Fruit fly (Drosophila melanogaster) whole organism, pupa: ENCODE results near the gene CG4842.
A peak's percentile ranks its signal among the peaks of the same experiment; 100 is the strongest.

Source experiments
- CG10348 ChIP-seq: fragments of 200-800 bp; sonication (Bioruptor generic); IDR thresholded peaks from 2 replicates; pipeline ENCODE4 v1.3.6; 2022; ENCODE audit warnings: missing biosample characterization, missing genetic modification characterization
- CG12605 ChIP-seq: fragments of 200-800 bp; sonication (Bioruptor generic); IDR thresholded peaks from 2 replicates; pipeline ENCODE4 v1.3.6; 2022; ENCODE audit warnings: missing biosample characterization, missing genetic modification characterization
- CG13204 ChIP-seq: fragments of 200-800 bp; sonication (Bioruptor generic); optimal IDR thresholded peaks from 2 replicates; lab custom pipeline; 2018; ENCODE audit warnings: missing biosample characterization, mild to moderate bottlenecking, missing genetic modification characterization, moderate library complexity
- CG14655 ChIP-seq: fragments of 200-800 bp; sonication (Bioruptor generic); optimal IDR thresholded peaks from 3 replicates; lab custom pipeline; 2017; ENCODE audit warnings: mild to moderate bottlenecking, missing biosample characterization, missing genetic modification reagents, missing genetic modification characterization
- CG15710 ChIP-seq: fragments of 200-800 bp; sonication (Bioruptor generic); optimal IDR thresholded peaks from 2 replicates; lab custom pipeline; 2018; ENCODE audit warnings: missing biosample characterization, mild to moderate bottlenecking, missing genetic modification characterization, moderate library complexity
- CG17806 ChIP-seq: fragments of 200-800 bp; sonication (Bioruptor generic); optimal IDR thresholded peaks from 2 replicates; lab custom pipeline; 2018; ENCODE audit warnings: missing biosample characterization, mild to moderate bottlenecking, missing genetic modification characterization, moderate library complexity
- CG32121 ChIP-seq: fragments of 200-800 bp; sonication (Bioruptor generic); IDR thresholded peaks from 2 replicates; pipeline ENCODE4 v1.3.6; 2022; ENCODE audit warnings: missing biosample characterization, missing genetic modification characterization
- CG34367 ChIP-seq: fragments of 200-800 bp; sonication (Bioruptor generic); optimal IDR thresholded peaks from 2 replicates; lab custom pipeline; 2018; ENCODE audit warnings: missing biosample characterization, mild to moderate bottlenecking, missing genetic modification characterization
- CG4496 ChIP-seq: fragments of 200-800 bp; sonication (Bioruptor generic); IDR thresholded peaks from 3 replicates; pipeline ENCODE4 v1.3.6; 2022; ENCODE audit warnings: missing biosample characterization, missing genetic modification characterization
- CG8159 ChIP-seq: fragments of 200-800 bp; sonication (Bioruptor generic); optimal IDR thresholded peaks from 3 replicates; lab custom pipeline; 2018; ENCODE audit warnings: missing biosample characterization, mild to moderate bottlenecking, missing genetic modification characterization, moderate library complexity
- CG8301 ChIP-seq: fragments of 200-800 bp; sonication (Bioruptor generic); optimal IDR thresholded peaks from 2 replicates; lab custom pipeline; 2018; ENCODE audit warnings: missing biosample characterization, mild to moderate bottlenecking, missing genetic modification characterization
- CG9948 ChIP-seq: fragments of 200-800 bp; sonication (Bioruptor generic); optimal IDR thresholded peaks from 2 replicates; lab custom pipeline; 2018; ENCODE audit warnings: missing biosample characterization, mild to moderate bottlenecking, missing genetic modification characterization, moderate library complexity
- D1 ChIP-seq: fragments of 200-800 bp; sonication (Bioruptor generic); optimal IDR thresholded peaks from 2 replicates; lab custom pipeline; 2018; ENCODE audit warnings: missing biosample characterization, mild to moderate bottlenecking, missing genetic modification characterization, moderate library complexity
- EcR ChIP-seq: fragments of 200-800 bp; sonication (Bioruptor generic); optimal IDR thresholded peaks from 3 replicates; lab custom pipeline; 2019; ENCODE audit warnings: missing biosample characterization, missing genetic modification characterization, mild to moderate bottlenecking, moderate library complexity, missing genetic modification reagents
- Ets98B ChIP-seq: fragments of 200-800 bp; sonication (Bioruptor generic); IDR thresholded peaks from 2 replicates; pipeline ENCODE4 v1.3.6; 2022; ENCODE audit warnings: missing biosample characterization, missing genetic modification characterization
- Pif1A ChIP-seq: fragments of 200-800 bp; sonication (Bioruptor generic); optimal IDR thresholded peaks from 3 replicates; lab custom pipeline; 2016; ENCODE audit warnings: missing biosample characterization, missing genetic modification characterization
- Pif1B ChIP-seq: fragments of 200-800 bp; sonication (Bioruptor generic); optimal IDR thresholded peaks from 3 replicates; lab custom pipeline; 2016; ENCODE audit warnings: missing biosample characterization, missing genetic modification characterization
- Snoo ChIP-seq: fragments of 200-800 bp; sonication (Bioruptor generic); optimal IDR thresholded peaks from 3 replicates; lab custom pipeline; 2017; ENCODE audit warnings: missing biosample characterization, mild to moderate bottlenecking, missing genetic modification characterization, inconsistent platforms
- fd96Ca ChIP-seq: fragments of 200-800 bp; sonication (Bioruptor generic); IDR thresholded peaks from 3 replicates; pipeline ENCODE4 v1.3.6; 2022; ENCODE audit warnings: missing biosample characterization, missing genetic modification characterization
- gl ChIP-seq: fragments of 200-800 bp; sonication (Bioruptor generic); optimal IDR thresholded peaks from 2 replicates; lab custom pipeline; 2018; ENCODE audit warnings: missing biosample characterization, mild to moderate bottlenecking, missing genetic modification characterization
- rn ChIP-seq: fragments of 200-800 bp; sonication (Bioruptor generic); IDR thresholded peaks from 2 replicates; pipeline ENCODE4 v1.3.6; 2022; ENCODE audit warnings: missing biosample characterization, missing genetic modification characterization

CG4842 gene

dm6 chr3L:16391257-16391656 is 23.1 kb downstream of the CG4842 start:
- TF ChIP-seq fd96Ca (GFP tag; lab: Robert Waterston, UW): 0 out of 3 replicates have a peak, but pooled peaks have one; percentile 5
- no peak for TF ChIP-seq CG10348 (GFP tag; lab: Robert Waterston, UW)

dm6 chr3L:16392203-16392800 is 24.1 kb downstream of the CG4842 start:
- 0 out of 3 replicates have a peak, but pooled peaks have one; percentile 20 for TF ChIP-seq fd96Ca (GFP tag; lab: Robert Waterston, UW)
- peak; percentile 91 for TF ChIP-seq EcR (GFP tag; lab: Kevin White, UChicago)
- no peak for TF ChIP-seq CG10348 (GFP tag; lab: Robert Waterston, UW)

DNA sequence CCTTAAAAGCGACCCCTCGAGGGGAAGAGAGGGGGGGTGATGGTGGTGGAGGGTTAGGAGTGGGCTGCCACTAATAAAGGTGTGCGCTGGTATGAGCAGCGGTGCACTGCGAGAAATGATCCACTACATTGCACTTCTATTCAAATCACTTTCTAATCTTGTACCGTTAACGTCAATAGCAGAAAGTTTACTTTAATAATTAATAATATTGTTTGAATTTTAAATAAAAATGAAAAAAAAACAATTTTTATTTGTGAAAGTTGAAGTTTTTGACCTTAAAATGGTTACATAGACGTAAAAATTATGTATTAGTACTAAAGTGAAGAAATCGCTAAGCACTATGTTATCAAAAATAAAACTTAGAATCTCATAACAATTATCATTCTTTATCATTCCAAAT is 24.7 kb downstream of the CG4842 start:
- TF ChIP-seq CG8159 (tag; lab: Kevin White, UChicago) (peak; percentile 9), fd96Ca (GFP tag; lab: Robert Waterston, UW) (no peak; the same call in 2 of the 3 replicates), rn (GFP tag; lab: Robert Waterston, UW) (no peak), CG9948 (tag; lab: Kevin White, UChicago) (peak; percentile 34), Snoo (tag; lab: Kevin White, UChicago) (no peak), gl (no peak), CG17806 (peak; percentile 6), CG14655 (peak; percentile 55), Pif1B (GFP tag; lab: Kevin White, UChicago) (no peak), CG34367 (tag; lab: Kevin White, UChicago) (no peak), Ets98B (GFP tag; lab: Robert Waterston, UW) (no peak), CG8301 (tag; lab: Kevin White, UChicago) (no peak), Pif1A (no peak), CG4496 (GFP tag; lab: Robert Waterston, UW) (no peak), CG32121 (GFP tag; lab: Robert Waterston, UW) (no peak), D1 (tag; lab: Kevin White, UChicago) (no peak), CG13204 (GFP tag; lab: Kevin White, UChicago) (no peak), CG10348 (GFP tag; lab: Robert Waterston, UW) (no peak), EcR (GFP tag; lab: Kevin White, UChicago) (no peak), CG12605 (GFP tag; lab: Robert Waterston, UW) (no peak), CG15710 (tag; lab: Kevin White, UChicago) (peak; percentile 9)

- no peak for TF ChIP-seq CG10348 (GFP tag; lab: Robert Waterston, UW)
- no peak for TF ChIP-seq D1 (tag; lab: Kevin White, UChicago)
- TF ChIP-seq fd96Ca (GFP tag; lab: Robert Waterston, UW): no peak
- TF ChIP-seq CG17806: no peak
- TF ChIP-seq CG34367 (tag; lab: Kevin White, UChicago): no peak
- TF ChIP-seq CG13204 (GFP tag; lab: Kevin White, UChicago): no peak
- TF ChIP-seq CG8159 (tag; lab: Kevin White, UChicago): no peak
- TF ChIP-seq Pif1B (GFP tag; lab: Kevin White, UChicago): no peak
- no peak for TF ChIP-seq Snoo (tag; lab: Kevin White, UChicago)
- no peak for TF ChIP-seq Pif1A
- no peak for TF ChIP-seq EcR (GFP tag; lab: Kevin White, UChicago)
- TF ChIP-seq CG32121 (GFP tag; lab: Robert Waterston, UW): no peak
- no peak for TF ChIP-seq gl
- no peak for TF ChIP-seq CG14655
- no peak for TF ChIP-seq CG9948 (tag; lab: Kevin White, UChicago)
- no peak for TF ChIP-seq rn (GFP tag; lab: Robert Waterston, UW)
- TF ChIP-seq Ets98B (GFP tag; lab: Robert Waterston, UW): no peak
- TF ChIP-seq CG4496 (GFP tag; lab: Robert Waterston, UW): no peak
- no peak for TF ChIP-seq CG15710 (tag; lab: Kevin White, UChicago)
Measured at dm6 chr3L:16393700-16394099, 25.5 kb downstream of the CG4842 start.

DNA sequence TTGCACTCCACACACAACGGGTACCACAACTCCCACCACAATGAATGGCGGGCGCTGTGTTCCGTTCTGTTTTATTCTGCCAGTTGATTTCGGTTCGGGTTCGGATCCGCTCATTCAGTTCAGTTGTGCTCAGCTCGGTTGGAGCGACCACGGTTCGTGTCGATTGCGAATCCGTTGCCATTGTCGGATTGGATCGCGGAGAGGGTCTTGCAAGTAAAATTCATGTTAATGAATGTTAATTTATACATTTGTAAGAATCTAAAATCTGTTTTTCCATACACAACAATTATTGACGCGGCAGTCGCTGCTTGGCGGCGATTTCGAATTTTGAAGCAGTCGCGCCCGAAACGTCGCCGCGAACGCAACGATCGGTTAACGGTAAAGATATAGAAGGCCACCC is 26.3 kb downstream of the CG4842 start, which contains the start of gene Gagr:
Gene Gagr (plus strand): TSS at position 81 of the 400 bp plus-strand sequence.
- no peak for TF ChIP-seq CG15710 (tag; lab: Kevin White, UChicago)
- TF ChIP-seq, all 21 proteins: peak for 0

DNA sequence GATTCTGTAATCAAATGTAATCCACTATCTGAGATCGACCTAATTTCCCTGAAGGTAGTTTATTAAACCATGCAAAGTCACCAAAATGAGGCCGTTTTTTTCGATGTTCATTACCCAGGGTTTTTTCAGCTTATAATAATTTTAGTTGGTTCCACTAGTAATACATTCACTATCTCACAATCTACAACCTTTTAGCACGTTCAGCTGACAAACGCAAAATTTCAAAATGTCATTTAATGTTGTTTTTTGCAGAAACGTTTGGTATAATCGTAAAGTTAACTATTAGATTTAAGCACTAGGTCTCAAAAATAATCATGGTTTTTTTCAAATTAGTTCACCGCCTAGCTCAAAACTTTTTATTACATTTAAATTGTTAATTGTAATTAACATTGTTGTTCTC is 32.0 kb downstream of the CG4842 start, which contains the start of gene CG44836:
Gene CG44836 (minus strand): TSS at position 101 of the 400 bp plus-strand sequence.
- TF ChIP-seq CG8301 (tag; lab: Kevin White, UChicago) (no peak), CG8159 (tag; lab: Kevin White, UChicago) (no peak), D1 (tag; lab: Kevin White, UChicago) (no peak), Pif1B (GFP tag; lab: Kevin White, UChicago) (no peak), Snoo (tag; lab: Kevin White, UChicago) (no peak), fd96Ca (GFP tag; lab: Robert Waterston, UW) (no peak), Ets98B (GFP tag; lab: Robert Waterston, UW) (no peak), CG15710 (tag; lab: Kevin White, UChicago) (no peak), Pif1A (no peak), CG17806 (no peak), CG12605 (GFP tag; lab: Robert Waterston, UW) (no peak), CG34367 (tag; lab: Kevin White, UChicago) (no peak), rn (GFP tag; lab: Robert Waterston, UW) (no peak)
